Worm (Caenorhabditis elegans): ENCODE results near the gene F07C4.6.

The F07C4.6 gene

ce11 chrV:7649963-7650362 lies 23.3 kb downstream of the F07C4.6 start:
- TF ChIP-seq lsy-12 (tag; optimal IDR thresholded peaks at IDR 0.05) (no peak), egl-5 (tag; optimal IDR thresholded peaks at IDR 0.05) (no peak), nfya-1 (tag; optimal IDR thresholded peaks at IDR 0.05; ENCODE audit: insufficient read depth) (no peak), nhr-11 (tag; optimal IDR thresholded peaks at IDR 0.05) (no peak), nhr-28 (tag; optimal IDR thresholded peaks at IDR 0.05) (no peak), unc-39 (tag; optimal IDR thresholded peaks at IDR 0.05) (no peak)

DNA sequence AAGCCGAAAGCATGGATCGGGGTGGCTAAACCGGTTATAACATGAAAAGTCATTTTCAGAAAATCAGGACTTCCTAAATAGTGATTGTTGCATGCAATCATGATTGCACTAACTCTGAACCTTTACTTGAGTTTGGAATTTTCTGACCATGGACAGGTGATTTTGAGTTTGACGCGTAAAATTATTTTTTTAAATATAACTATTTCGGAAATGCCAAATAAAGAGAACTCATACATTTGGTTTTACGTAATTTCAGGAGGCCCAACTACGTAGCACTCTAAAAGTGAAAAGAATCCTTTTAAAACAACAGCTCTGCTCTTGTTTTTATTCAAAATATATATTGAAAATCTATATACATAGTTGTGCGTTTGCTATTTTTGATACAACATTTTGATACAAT lies 25.1 kb downstream of the F07C4.6 start, which contains the start of gene srh-234:
Gene srh-234 (minus strand): TSS at position 101 of the 400 bp plus-strand sequence.
- TF ChIP-seq elt-3 (tag; optimal IDR thresholded peaks at IDR 0.05): no peak
- TF ChIP-seq sea-2 (GFP tag; optimal IDR thresholded peaks at IDR 0.05): no peak
- no peak for TF ChIP-seq egl-5 (tag; optimal IDR thresholded peaks at IDR 0.05)
- TF ChIP-seq mdl-1 (tag; optimal IDR thresholded peaks at IDR 0.05): no peak
- no peak for TF ChIP-seq tbx-2 (tag; optimal IDR thresholded peaks at IDR 0.05)
- no peak for TF ChIP-seq ZK546.5 (tag; optimal IDR thresholded peaks at IDR 0.05)
- no peak for TF ChIP-seq ama-1 (optimal IDR thresholded peaks at IDR 0.05)
- no peak for TF ChIP-seq nhr-237 (tag; optimal IDR thresholded peaks at IDR 0.05)
- no peak for TF ChIP-seq ztf-11 (tag; optimal IDR thresholded peaks at IDR 0.05)
- no peak for TF ChIP-seq aly-2 (tag; optimal IDR thresholded peaks at IDR 0.05)
- TF ChIP-seq elt-2 (tag; optimal IDR thresholded peaks at IDR 0.05): no peak
- TF ChIP-seq daf-12 (tag; optimal IDR thresholded peaks at IDR 0.05): no peak
- TF ChIP-seq snpc-4 (tag; optimal IDR thresholded peaks at IDR 0.05): no peak
- TF ChIP-seq pqm-1 (tag; optimal IDR thresholded peaks at IDR 0.05): no peak
- no peak for TF ChIP-seq eor-1 (tag; optimal IDR thresholded peaks at IDR 0.05)

- TF ChIP-seq nfya-1 (tag; optimal IDR thresholded peaks at IDR 0.05; ENCODE audit: insufficient read depth) (no peak), ztf-11 (tag; optimal IDR thresholded peaks at IDR 0.05) (no peak), hmg-11 (tag; optimal IDR thresholded peaks at IDR 0.05) (no peak), lin-39 (tag; optimal IDR thresholded peaks at IDR 0.05) (no peak), fkh-10 (GFP tag; optimal IDR thresholded peaks at IDR 0.05) (no peak), jun-1 (tag; optimal IDR thresholded peaks at IDR 0.05) (no peak), nhr-77 (tag; optimal IDR thresholded peaks at IDR 0.05) (no peak), sea-2 (GFP tag; optimal IDR thresholded peaks at IDR 0.05) (no peak), elt-2 (tag; optimal IDR thresholded peaks at IDR 0.05) (no peak), snpc-4 (tag; optimal IDR thresholded peaks at IDR 0.05) (no peak), aly-2 (tag; optimal IDR thresholded peaks at IDR 0.05) (no peak), skn-1 (tag; optimal IDR thresholded peaks at IDR 0.05) (no peak), pqm-1 (tag; optimal IDR thresholded peaks at IDR 0.05) (no peak), lin-15B (tag; optimal IDR thresholded peaks at IDR 0.05) (no peak), unc-39 (tag; optimal IDR thresholded peaks at IDR 0.05) (no peak), elt-1 (tag; optimal IDR thresholded peaks at IDR 0.05) (no peak), fos-1 (tag; optimal IDR thresholded peaks at IDR 0.05) (no peak), ztf-4 (tag; optimal IDR thresholded peaks at IDR 0.05) (no peak), lsy-12 (tag; optimal IDR thresholded peaks at IDR 0.05) (no peak), ama-1 (optimal IDR thresholded peaks at IDR 0.05) (no peak)
These were observed 26.9 kb downstream of the F07C4.6 start, which contains the start of gene srh-200 for ce11 chrV:7653567-7653966. Gene srh-200 (minus strand): TSS chrV:7653667.

ce11 chrV:7667940-7668339 lies 41.3 kb downstream of the F07C4.6 start, which contains the start of gene C12D5.5:
Gene C12D5.5 (plus strand): TSS chrV:7668240.
- no peak for TF ChIP-seq elt-1 (tag; optimal IDR thresholded peaks at IDR 0.05)
- no peak for TF ChIP-seq mml-1 (tag; optimal IDR thresholded peaks at IDR 0.05)

- TF ChIP-seq ceh-28 (tag; optimal IDR thresholded peaks at IDR 0.05) (no peak), ceh-9 (tag; optimal IDR thresholded peaks at IDR 0.05) (no peak), unc-62 (GFP tag; optimal IDR thresholded peaks at IDR 0.05) (no peak), ZK546.5 (tag; optimal IDR thresholded peaks at IDR 0.05) (no peak), nhr-237 (tag; optimal IDR thresholded peaks at IDR 0.05) (no peak), nhr-67 (tag; optimal IDR thresholded peaks at IDR 0.05) (no peak), pha-4 (tag; optimal IDR thresholded peaks at IDR 0.05) (no peak), elt-1 (tag; optimal IDR thresholded peaks at IDR 0.05) (no peak), ceh-16 (tag; optimal IDR thresholded peaks at IDR 0.05) (no peak), nhr-23 (tag; optimal IDR thresholded peaks at IDR 0.05) (no peak), lin-39 (tag; optimal IDR thresholded peaks at IDR 0.05) (no peak), jun-1 (tag; optimal IDR thresholded peaks at IDR 0.05) (no peak), daf-12 (tag; optimal IDR thresholded peaks at IDR 0.05) (no peak), egl-27 (tag; optimal IDR thresholded peaks at IDR 0.05) (no peak), nhr-77 (tag; optimal IDR thresholded peaks at IDR 0.05) (no peak), skn-1 (tag; optimal IDR thresholded peaks at IDR 0.05) (no peak), snpc-4 (tag; optimal IDR thresholded peaks at IDR 0.05) (no peak), elt-3 (tag; optimal IDR thresholded peaks at IDR 0.05) (no peak), lsy-12 (tag; optimal IDR thresholded peaks at IDR 0.05) (no peak)
These were observed 45.6 kb downstream of the F07C4.6 start, which contains the start of gene C12D5.4 for ce11 chrV:7672258-7672657. Gene C12D5.4 (plus strand): TSS chrV:7672558.

Measured in whole organism, L3 larva.